Fruit fly (Drosophila melanogaster) whole organism, pupa: ENCODE data around the gene ATPsynepsilonL.

ENCODE experiments used
- CG10348 ChIP-seq: fragments of 200-800 bp; sonication (Bioruptor generic); IDR thresholded peaks from 2 replicates; pipeline ENCODE4 v1.3.6; 2022; ENCODE audit warnings: missing biosample characterization, missing genetic modification characterization
- CG8159 ChIP-seq: fragments of 200-800 bp; sonication (Bioruptor generic); optimal IDR thresholded peaks from 3 replicates; lab custom pipeline; 2018; ENCODE audit warnings: missing biosample characterization, mild to moderate bottlenecking, missing genetic modification characterization, moderate library complexity

- TF ChIP-seq CG8159 (tag; lab: Kevin White, UChicago) (no peak), CG10348 (no peak)
These were observed 3.9 kb downstream of the ATPsynepsilonL start, which contains the start of gene knk for dm6 chr3R:10125477-10125876.
